Worm (Caenorhabditis elegans) whole organism, mixed stage, embryonic: ENCODE measurements around the gene madf-3.

Source experiments
- ces-1 ChIP-seq: fragments of 150-350 bp; optimal IDR thresholded peaks from 2 replicates; lab custom pipeline; 2014; ENCODE audit warnings: missing biosample characterization, missing genetic modification reagents, missing genetic modification characterization
- elt-1 ChIP-seq: sonication (generic microtip); optimal IDR thresholded peaks from 2 replicates; lab custom pipeline; 2017; ENCODE audit warnings: missing genetic modification characterization, mild to moderate bottlenecking, missing compliant biosample characterization, antibody characterized with exemption, moderate library complexity, borderline replicate concordance; ENCODE audit not compliant: insufficient read depth
- lsy-2 ChIP-seq: fragments of 150-350 bp; optimal IDR thresholded peaks from 2 replicates; lab custom pipeline; 2014; ENCODE audit warnings: missing biosample characterization, missing genetic modification characterization
- nhr-237 ChIP-seq: fragments of 150-350 bp; optimal IDR thresholded peaks from 2 replicates; lab custom pipeline; 2014; ENCODE audit warnings: missing biosample characterization, missing genetic modification characterization
- sptf-1 ChIP-seq: sonication (generic microtip); optimal IDR thresholded peaks from 2 replicates; lab custom pipeline; 2017; ENCODE audit warnings: mild to moderate bottlenecking, missing genetic modification characterization, moderate library complexity, missing compliant biosample characterization
- unc-39 ChIP-seq: fragments of 150-350 bp; optimal IDR thresholded peaks from 2 replicates; lab custom pipeline; 2014; ENCODE audit warnings: missing biosample characterization, missing genetic modification characterization
- unc-62 ChIP-seq: fragments of 150-350 bp; optimal IDR thresholded peaks from 2 replicates; lab custom pipeline; 2014; ENCODE audit warnings: missing biosample characterization, missing genetic modification reagents, missing genetic modification characterization

- TF ChIP-seq sptf-1 (tag; lab: Kevin White, UChicago) (no peak), nhr-237 (tag; lab: Kevin White, UChicago) (no peak), unc-39 (tag; lab: Kevin White, UChicago) (no peak), lsy-2 (tag; lab: Kevin White, UChicago) (no peak), elt-1 (tag; lab: Kevin White, UChicago) (no peak), ces-1 (GFP tag; lab: Kevin White, UChicago) (no peak), unc-62 (GFP tag; lab: Kevin White, UChicago) (no peak)
These were observed 15.0 kb upstream of the madf-3 start, which contains the start of gene Y52E8A.6 for ce11 chrII:4319537-4320019.
